Worm (Caenorhabditis elegans) whole organism, mixed stage, embryonic: Measurements from ENCODE around the gene T06C12.12.

Experiments
- ceh-39 ChIP-seq: fragments of 150-350 bp; optimal IDR thresholded peaks from 2 replicates; lab custom pipeline; 2014; ENCODE audit warnings: missing biosample characterization, missing genetic modification characterization
- lin-32 ChIP-seq: fragments of 200-800 bp; sonication (Bioruptor generic); optimal IDR thresholded peaks from 2 replicates; lab custom pipeline; 2018; ENCODE audit warnings: mild to moderate bottlenecking, missing genetic modification characterization, missing compliant biosample characterization
- unc-62 ChIP-seq: fragments of 150-350 bp; optimal IDR thresholded peaks from 2 replicates; lab custom pipeline; 2014; ENCODE audit warnings: missing biosample characterization, missing genetic modification reagents, missing genetic modification characterization
- zip-8 ChIP-seq: fragments of 150-350 bp; optimal IDR thresholded peaks from 2 replicates; lab custom pipeline; 2014; ENCODE audit warnings: missing biosample characterization, missing genetic modification characterization
- ztf-11 ChIP-seq: fragments of 150-350 bp; optimal IDR thresholded peaks from 2 replicates; lab custom pipeline; 2014; ENCODE audit warnings: missing biosample characterization, missing genetic modification characterization

- no peak for TF ChIP-seq ztf-11 (tag; lab: Kevin White, UChicago)
- no peak for TF ChIP-seq lin-32
- TF ChIP-seq ceh-39 (tag; lab: Kevin White, UChicago) = no peak
- no peak for TF ChIP-seq zip-8 (tag; lab: Kevin White, UChicago)
- no peak for TF ChIP-seq unc-62
These were observed 4.1 kb upstream of the T06C12.12 start for ce11 chrV:15887708-15888295.
